Worm (Caenorhabditis elegans) whole organism, late embryonic: Measurements from ENCODE around the gene phlp-2.

Experiments used
- C08G9.2 ChIP-seq: sonication (generic microtip); optimal IDR thresholded peaks from 2 replicates; lab custom pipeline; 2016; ENCODE audit warnings: mild to moderate bottlenecking, missing genetic modification characterization, moderate library complexity, missing compliant biosample characterization
- C38D4.7 ChIP-seq: fragments of 200-800 bp; sonication (Bioruptor generic); optimal IDR thresholded peaks from 2 replicates; lab custom pipeline; 2018; ENCODE audit warnings: mild to moderate bottlenecking, missing genetic modification characterization, moderate library complexity, missing compliant biosample characterization
- K09A11.1 ChIP-seq: sonication (generic microtip); optimal IDR thresholded peaks from 2 replicates; lab custom pipeline; 2017; ENCODE audit warnings: antibody characterized with exemption, mild to moderate bottlenecking, missing genetic modification characterization, missing compliant biosample characterization; ENCODE audit not compliant: insufficient read depth
- T23F11.4 ChIP-seq: fragments of 200-800 bp; sonication (Bioruptor generic); optimal IDR thresholded peaks from 2 replicates; lab custom pipeline; 2018; ENCODE audit warnings: mild to moderate bottlenecking, missing genetic modification characterization, missing compliant biosample characterization
- Y22D7AL.16 ChIP-seq: sonication (generic microtip); optimal IDR thresholded peaks from 2 replicates; lab custom pipeline; 2016; ENCODE audit warnings: missing genetic modification characterization, missing compliant biosample characterization
- ahr-1 ChIP-seq: sonication (generic microtip); optimal IDR thresholded peaks from 2 replicates; lab custom pipeline; 2016; ENCODE audit warnings: missing genetic modification characterization, missing compliant biosample characterization
- ama-1 ChIP-seq: fragments of 150-350 bp; optimal IDR thresholded peaks from 2 replicates; lab custom pipeline; 2014
- ceh-14 ChIP-seq: sonication (generic microtip); optimal IDR thresholded peaks from 2 replicates; lab custom pipeline; 2016; ENCODE audit warnings: missing genotype, missing genetic modification characterization, missing compliant biosample characterization
- ceh-18 ChIP-seq: sonication (generic microtip); optimal IDR thresholded peaks from 2 replicates; lab custom pipeline; 2016; ENCODE audit warnings: missing genetic modification characterization, missing compliant biosample characterization
- ceh-19 ChIP-seq: fragments of 200-800 bp; sonication (Bioruptor generic); optimal IDR thresholded peaks from 2 replicates; lab custom pipeline; 2018; ENCODE audit warnings: mild to moderate bottlenecking, missing genetic modification characterization, missing compliant biosample characterization
- ceh-2 ChIP-seq: sonication (generic microtip); optimal IDR thresholded peaks from 2 replicates; lab custom pipeline; 2016; ENCODE audit warnings: missing genotype, missing genetic modification characterization, missing compliant biosample characterization
- ceh-22 ChIP-seq: sonication (generic microtip); optimal IDR thresholded peaks from 2 replicates; lab custom pipeline; 2017; ENCODE audit warnings: missing biosample characterization, missing genetic modification characterization
- ceh-24 ChIP-seq: sonication (generic microtip); optimal IDR thresholded peaks from 2 replicates; lab custom pipeline; 2016; ENCODE audit warnings: mild to moderate bottlenecking, missing genetic modification characterization, missing compliant biosample characterization
- ceh-30 ChIP-seq: fragments of 150-350 bp; optimal IDR thresholded peaks from 2 replicates; lab custom pipeline; 2014; ENCODE audit warnings: missing biosample characterization, missing genetic modification characterization
- ceh-31 ChIP-seq: sonication (generic microtip); optimal IDR thresholded peaks from 2 replicates; lab custom pipeline; 2016; ENCODE audit warnings: missing genetic modification characterization, missing compliant biosample characterization
- ceh-34 ChIP-seq: sonication (generic microtip); optimal IDR thresholded peaks from 2 replicates; lab custom pipeline; 2016; ENCODE audit warnings: mild to moderate bottlenecking, missing genetic modification characterization, missing compliant biosample characterization
- ceh-48 ChIP-seq: sonication (generic microtip); optimal IDR thresholded peaks from 2 replicates; lab custom pipeline; 2016; ENCODE audit warnings: missing genetic modification characterization, inconsistent platforms, missing compliant biosample characterization
- ceh-9 ChIP-seq: sonication (generic microtip); optimal IDR thresholded peaks from 2 replicates; lab custom pipeline; 2016; ENCODE audit warnings: mild to moderate bottlenecking, missing genetic modification characterization, inconsistent platforms, missing compliant biosample characterization
- che-1 ChIP-seq: sonication (generic microtip); optimal IDR thresholded peaks from 2 replicates; lab custom pipeline; 2016; ENCODE audit warnings: mild to moderate bottlenecking, missing genetic modification characterization, missing compliant biosample characterization
- dmd-4 ChIP-seq: sonication (generic microtip); optimal IDR thresholded peaks from 2 replicates; lab custom pipeline; 2016; ENCODE audit warnings: borderline replicate concordance, missing genetic modification characterization, missing compliant biosample characterization
- dve-1 ChIP-seq: sonication (generic microtip); optimal IDR thresholded peaks from 2 replicates; lab custom pipeline; 2017; ENCODE audit warnings: antibody characterized with exemption, mild to moderate bottlenecking, missing genetic modification characterization, missing compliant biosample characterization
- elt-4 ChIP-seq: sonication (generic microtip); optimal IDR thresholded peaks from 2 replicates; lab custom pipeline; 2016; ENCODE audit warnings: missing genetic modification characterization, missing compliant biosample characterization
- ets-4 ChIP-seq: sonication (generic microtip); optimal IDR thresholded peaks from 2 replicates; lab custom pipeline; 2016; ENCODE audit warnings: missing genetic modification characterization, missing compliant biosample characterization
- fax-1 ChIP-seq: sonication (generic microtip); optimal IDR thresholded peaks from 2 replicates; lab custom pipeline; 2016; ENCODE audit warnings: missing genotype, missing genetic modification characterization, missing compliant biosample characterization
- fkh-10 ChIP-seq: fragments of 150-350 bp; optimal IDR thresholded peaks from 2 replicates; lab custom pipeline; 2014; ENCODE audit warnings: missing biosample characterization, missing genetic modification reagents, missing genetic modification characterization
- gmeb-2 ChIP-seq: sonication (generic microtip); optimal IDR thresholded peaks from 2 replicates; lab custom pipeline; 2016; ENCODE audit warnings: missing genetic modification characterization, inconsistent platforms, missing compliant biosample characterization
- hlh-13 ChIP-seq: fragments of 200-800 bp; sonication (Bioruptor generic); optimal IDR thresholded peaks from 2 replicates; lab custom pipeline; 2018; ENCODE audit warnings: mild to moderate bottlenecking, missing genetic modification characterization, missing compliant biosample characterization
- hlh-15 ChIP-seq: sonication (generic microtip); optimal IDR thresholded peaks from 2 replicates; lab custom pipeline; 2016; ENCODE audit warnings: missing genetic modification characterization, missing compliant biosample characterization
- hlh-6 ChIP-seq: sonication (generic microtip); optimal IDR thresholded peaks from 2 replicates; lab custom pipeline; 2016; ENCODE audit warnings: missing genotype, missing genetic modification characterization, missing compliant biosample characterization
- hlh-8 ChIP-seq: sonication (generic microtip); optimal IDR thresholded peaks from 2 replicates; lab custom pipeline; 2016; ENCODE audit warnings: missing genotype, missing genetic modification characterization, missing compliant biosample characterization
- lim-6 ChIP-seq: sonication (generic microtip); optimal IDR thresholded peaks from 2 replicates; lab custom pipeline; 2016; ENCODE audit warnings: missing genetic modification characterization, missing compliant biosample characterization
- lin-11 ChIP-seq: fragments of 200-800 bp; sonication (Bioruptor generic); optimal IDR thresholded peaks from 2 replicates; lab custom pipeline; 2018; ENCODE audit warnings: mild to moderate bottlenecking, missing genetic modification characterization, missing compliant biosample characterization
- madf-2 ChIP-seq: sonication (generic microtip); optimal IDR thresholded peaks from 2 replicates; lab custom pipeline; 2017; ENCODE audit warnings: missing genetic modification characterization, missing compliant biosample characterization
- mec-3 ChIP-seq: sonication (generic microtip); optimal IDR thresholded peaks from 2 replicates; lab custom pipeline; 2016; ENCODE audit warnings: borderline replicate concordance, missing genetic modification characterization, missing compliant biosample characterization
- nfya-1 ChIP-seq: sonication (generic microtip); optimal IDR thresholded peaks from 2 replicates; lab custom pipeline; 2017; ENCODE audit warnings: missing genetic modification characterization, mild to moderate bottlenecking, missing compliant biosample characterization, antibody characterized with exemption, moderate library complexity
- nhr-11 ChIP-seq: fragments of 150-350 bp; optimal IDR thresholded peaks from 2 replicates; lab custom pipeline; 2014; ENCODE audit warnings: missing biosample characterization, missing genetic modification characterization
- nhr-232 ChIP-seq: sonication (generic microtip); optimal IDR thresholded peaks from 2 replicates; lab custom pipeline; 2016; ENCODE audit warnings: missing genetic modification characterization, missing compliant biosample characterization
- npax-4 ChIP-seq: sonication (generic microtip); optimal IDR thresholded peaks from 2 replicates; lab custom pipeline; 2016; ENCODE audit warnings: missing genetic modification characterization, missing compliant biosample characterization
- pag-3 ChIP-seq: sonication (generic microtip); optimal IDR thresholded peaks from 2 replicates; lab custom pipeline; 2016; ENCODE audit warnings: missing compliant biosample characterization, missing genetic modification characterization, borderline replicate concordance
- pat-9 ChIP-seq: fragments of 200-800 bp; sonication (Bioruptor generic); optimal IDR thresholded peaks from 2 replicates; lab custom pipeline; 2018; ENCODE audit warnings: mild to moderate bottlenecking, missing genetic modification characterization, moderate library complexity, missing compliant biosample characterization
- pax-1 ChIP-seq: fragments of 150-350 bp; optimal IDR thresholded peaks from 2 replicates; lab custom pipeline; 2014; ENCODE audit warnings: missing biosample characterization, missing genetic modification characterization
- pha-2 ChIP-seq: sonication (generic microtip); optimal IDR thresholded peaks from 2 replicates; lab custom pipeline; 2017; ENCODE audit warnings: mild to moderate bottlenecking, missing genetic modification characterization, missing compliant biosample characterization
- pha-4 ChIP-seq: fragments of 150-350 bp; optimal IDR thresholded peaks from 2 replicates; lab custom pipeline; 2018; ENCODE audit warnings: missing biosample characterization, missing genetic modification reagents, missing genetic modification characterization
- pqm-1 ChIP-seq: sonication (generic microtip); optimal IDR thresholded peaks from 2 replicates; lab custom pipeline; 2016; ENCODE audit warnings: missing genetic modification characterization, missing compliant biosample characterization
- pros-1 ChIP-seq: fragments of 150-350 bp; optimal IDR thresholded peaks from 2 replicates; lab custom pipeline; 2014; ENCODE audit warnings: missing biosample characterization, missing genetic modification reagents, missing genetic modification characterization
- rnt-1 ChIP-seq: sonication (generic microtip); optimal IDR thresholded peaks from 2 replicates; lab custom pipeline; 2016; ENCODE audit warnings: missing genetic modification characterization, missing compliant biosample characterization
- sdc-2 ChIP-seq: sonication (generic microtip); optimal IDR thresholded peaks from 2 replicates; lab custom pipeline; 2016; ENCODE audit warnings: missing genotype, missing genetic modification characterization, missing compliant biosample characterization
- sox-2 ChIP-seq: fragments of 200-800 bp; sonication (Bioruptor generic); IDR thresholded peaks from 2 replicates; pipeline ENCODE4 v1.3.6; 2022; ENCODE audit warnings: missing genetic modification reagents, missing genetic modification characterization, missing compliant biosample characterization
- sox-4 ChIP-seq: sonication (generic microtip); optimal IDR thresholded peaks from 2 replicates; lab custom pipeline; 2017; ENCODE audit warnings: mild to moderate bottlenecking, missing genetic modification characterization, inconsistent platforms, missing compliant biosample characterization
- tbx-2 ChIP-seq: sonication (generic microtip); optimal IDR thresholded peaks from 2 replicates; lab custom pipeline; 2016; ENCODE audit warnings: missing genetic modification characterization, missing compliant biosample characterization
- ttx-3 ChIP-seq: sonication (generic microtip); optimal IDR thresholded peaks from 2 replicates; lab custom pipeline; 2016; ENCODE audit warnings: missing genetic modification reagents, missing genetic modification characterization, missing compliant biosample characterization
- unc-55 ChIP-seq: sonication (generic microtip); optimal IDR thresholded peaks from 2 replicates; lab custom pipeline; 2017; ENCODE audit warnings: missing biosample characterization, missing genetic modification reagents, missing genetic modification characterization
- zip-5 ChIP-seq: sonication (generic microtip); optimal IDR thresholded peaks from 2 replicates; lab custom pipeline; 2016; ENCODE audit warnings: missing genetic modification characterization, missing compliant biosample characterization

Gene phlp-2

DNA sequence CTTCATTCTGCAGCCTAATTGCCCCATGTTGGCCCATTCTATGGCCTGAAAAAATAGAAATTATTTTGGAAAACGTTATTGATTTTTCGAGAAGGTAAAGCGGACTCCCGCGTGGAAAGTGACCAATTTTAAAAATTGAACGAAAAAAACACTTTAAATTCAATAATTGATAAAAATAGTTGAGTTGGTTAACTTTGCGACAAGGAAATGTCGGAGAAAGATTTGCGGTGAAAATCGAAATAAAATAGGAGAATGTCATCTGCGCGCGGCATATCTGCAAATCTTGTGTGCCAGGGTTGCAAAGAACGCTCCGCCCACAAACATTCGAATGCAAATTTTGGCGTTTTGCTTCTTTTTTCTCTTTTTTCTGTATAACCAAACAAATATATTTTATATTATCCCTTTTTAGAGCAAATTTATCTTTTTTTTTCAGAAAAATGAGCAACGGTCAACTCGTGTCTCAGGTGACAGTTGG, 38.3 kb upstream of the phlp-2 start, which contains the start of the genes rnf-121 and C16C10.4:
rnf-121 (minus strand) TSS at position 51 of the 475 bp plus-strand sequence.
C16C10.4 (plus strand) TSS at position 434 of the 475 bp plus-strand sequence.
- TF ChIP-seq ceh-22 (tag; lab: Kevin White, UChicago) (peak; percentile 63), ceh-9 (tag; lab: Kevin White, UChicago) (no peak), che-1 (tag; lab: Kevin White, UChicago) (peak; percentile 88), mec-3 (tag; lab: Kevin White, UChicago) (no peak), K09A11.1 (tag; lab: Kevin White, UChicago) (peak; percentile 96), fax-1 (tag; lab: Kevin White, UChicago) (peak; percentile 94), C08G9.2 (tag; lab: Kevin White, UChicago) (peak; percentile 91), rnt-1 (tag; lab: Kevin White, UChicago) (peak; percentile 93), ceh-2 (tag; lab: Kevin White, UChicago) (peak; percentile 92), ceh-24 (tag; lab: Kevin White, UChicago) (peak; percentile 82), lim-6 (tag; lab: Kevin White, UChicago) (peak; percentile 73), ceh-19 (peak; percentile 92), lin-11 (peak; percentile 82), elt-4 (tag; lab: Kevin White, UChicago) (no peak), dmd-4 (tag; lab: Kevin White, UChicago) (peak; percentile 77), ttx-3 (peak; percentile 92), sox-2 (0 out of 2 replicates have a peak, but pooled peaks have one; percentile 29), nhr-232 (tag; lab: Kevin White, UChicago) (peak; percentile 83), pat-9 (tag; lab: Kevin White, UChicago) (peak; percentile 90), hlh-15 (tag; lab: Kevin White, UChicago) (peak; percentile 94), ceh-30 (tag; lab: Kevin White, UChicago) (peak; percentile 93), pha-4 (tag; lab: Kevin White, UChicago) (no peak), Y22D7AL.16 (tag; lab: Kevin White, UChicago) (peak; percentile 83), pha-2 (tag; lab: Kevin White, UChicago) (peak; percentile 92), pqm-1 (tag; lab: Kevin White, UChicago) (peak; percentile 51), ahr-1 (tag; lab: Kevin White, UChicago) (peak; percentile 89), pag-3 (peak; percentile 37), pax-1 (no peak), sdc-2 (peak; percentile 82), hlh-13 (GFP tag; lab: Kevin White, UChicago) (peak; percentile 71), npax-4 (tag; lab: Kevin White, UChicago) (peak; percentile 82), gmeb-2 (tag; lab: Kevin White, UChicago) (peak; percentile 88), hlh-6 (tag; lab: Kevin White, UChicago) (peak; percentile 85), madf-2 (tag; lab: Kevin White, UChicago) (peak; percentile 89), ceh-31 (tag; lab: Kevin White, UChicago) (peak; percentile 90), C38D4.7 (GFP tag; lab: Kevin White, UChicago) (peak; percentile 90), T23F11.4 (GFP tag; lab: Kevin White, UChicago) (peak; percentile 83), dve-1 (tag; lab: Kevin White, UChicago) (peak; percentile 65), zip-5 (peak; percentile 85), pros-1 (tag; lab: Kevin White, UChicago) (peak; percentile 11), sox-4 (peak; percentile 91), fkh-10 (GFP tag; lab: Kevin White, UChicago) (peak; percentile 64), tbx-2 (tag; lab: Kevin White, UChicago) (peak; percentile 90), ets-4 (tag; lab: Kevin White, UChicago) (peak; percentile 69), nfya-1 (tag; lab: Kevin White, UChicago) (peak; percentile 92), hlh-8 (tag; lab: Kevin White, UChicago) (peak; percentile 94), ama-1 (lab: Kevin White, UChicago) (no peak), ceh-34 (peak; percentile 91), nhr-11 (tag; lab: Kevin White, UChicago) (no peak), unc-55 (no peak), ceh-48 (tag; lab: Kevin White, UChicago) (peak; percentile 76), ceh-14 (tag; lab: Kevin White, UChicago) (peak; percentile 95), ceh-18 (tag; lab: Kevin White, UChicago) (peak; percentile 62)
